Worm (Caenorhabditis elegans): ENCODE results near the gene ndx-3.

ndx-3 gene

DNA sequence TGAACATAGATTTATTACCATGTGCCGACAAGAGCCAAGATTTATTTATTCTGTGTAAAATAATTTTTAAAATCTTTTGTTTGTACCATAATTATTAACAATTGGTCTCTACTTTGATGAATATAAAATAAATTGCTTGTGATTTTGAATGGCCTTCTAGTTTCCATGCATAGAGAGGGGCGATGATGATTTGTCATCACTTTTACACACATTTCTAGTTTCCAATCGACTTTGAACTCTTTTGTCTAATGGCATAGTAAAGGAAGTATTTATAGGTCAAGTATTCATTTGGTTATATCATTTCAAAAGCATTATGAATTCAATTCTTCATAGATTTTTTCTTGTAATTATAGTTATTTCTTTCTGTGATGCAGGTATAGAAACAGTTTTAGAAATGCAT lies 50.3 kb downstream of the ndx-3 start, which contains the start of gene F59A6.10:
TSS of gene F59A6.10 (plus strand) at position 301 of the 400 bp plus-strand sequence.
- no peak for TF ChIP-seq unc-62 (GFP tag; optimal IDR thresholded peaks at IDR 0.05)

Data from whole organism, dauer.